Worm (Caenorhabditis elegans) whole organism, midembryonic: Measurements from ENCODE around the gene ptp-2.

Source experiments
- med-1 ChIP-seq: sonication (generic microtip); optimal IDR thresholded peaks from 2 replicates; lab custom pipeline; 2017; ENCODE audit warnings: missing genetic modification characterization, mild to moderate bottlenecking, missing compliant biosample characterization, antibody characterized with exemption, missing genetic modification reagents; ENCODE audit not compliant: insufficient read depth
- ztf-23 ChIP-seq: fragments of 200-800 bp; sonication (Bioruptor generic); IDR thresholded peaks from 2 replicates; pipeline ENCODE4 v1.3.6; 2022; ENCODE audit warnings: missing genetic modification reagents, missing genetic modification characterization, missing compliant biosample characterization

DNA sequence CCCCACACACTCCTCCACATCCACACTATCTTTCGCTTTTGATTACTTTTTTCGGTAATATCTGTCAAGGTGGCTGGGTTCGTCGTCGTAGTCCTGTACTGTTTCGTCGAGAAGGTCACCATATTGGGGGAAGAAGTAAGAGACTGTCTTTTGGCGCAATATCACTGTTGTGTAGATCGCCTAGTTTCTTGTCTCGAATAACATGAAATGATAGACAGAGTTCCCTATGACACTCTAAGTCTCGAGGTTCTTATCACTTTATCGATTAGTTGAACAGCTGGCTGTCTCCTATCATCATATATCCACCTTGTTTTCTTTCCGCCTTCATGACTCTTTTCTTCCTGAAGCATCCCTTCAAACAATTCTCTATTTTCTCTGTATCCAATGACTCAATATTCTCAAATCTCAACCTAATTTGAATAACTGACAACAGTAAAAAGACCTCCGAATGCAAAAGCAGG lies 15.5 kb downstream of the ptp-2 start:
- no peak for TF ChIP-seq ztf-23 (GFP tag; lab: Robert Waterston, UW)
- no peak for TF ChIP-seq med-1 (GFP tag; lab: Kevin White, UChicago)
